Worm (Caenorhabditis elegans) whole organism, young adult: ENCODE data around the gene nlp-66.
A peak's percentile ranks its signal among the peaks of the same experiment; 100 is the strongest.

Experiments used
- B0019.2 ChIP-seq: fragments of 200-800 bp; sonication (Bioruptor generic); conservative IDR thresholded peaks from 2 replicates; pipeline ENCODE4 v1.3.6; 2022; ENCODE audit warnings: missing genetic modification reagents, missing genetic modification characterization, missing compliant biosample characterization
- B0261.1 ChIP-seq: sonication (generic microtip); optimal IDR thresholded peaks from 2 replicates; lab custom pipeline; 2016; ENCODE audit warnings: mild to moderate bottlenecking, missing genetic modification characterization, moderate library complexity, missing compliant biosample characterization
- C06A6.2 ChIP-seq: fragments of 200-800 bp; sonication (Bioruptor generic); conservative IDR thresholded peaks from 2 replicates; pipeline ENCODE4 v1.3.6; 2022; ENCODE audit warnings: missing genetic modification characterization, missing compliant biosample characterization
- C17E4.6 ChIP-seq: fragments of 200-800 bp; sonication (Bioruptor generic); IDR thresholded peaks from 2 replicates; pipeline ENCODE4 v1.3.6; 2022; ENCODE audit warnings: missing genetic modification reagents, missing genetic modification characterization, missing compliant biosample characterization
- F10E7.11 ChIP-seq: sonication (generic microtip); optimal IDR thresholded peaks from 2 replicates; lab custom pipeline; 2017; ENCODE audit warnings: mild to moderate bottlenecking, missing genetic modification characterization, moderate library complexity, missing compliant biosample characterization
- F23B12.7 ChIP-seq: sonication (generic microtip); optimal IDR thresholded peaks from 2 replicates; lab custom pipeline; 2017; ENCODE audit warnings: missing genetic modification characterization, mild to moderate bottlenecking, missing compliant biosample characterization, antibody characterized with exemption, moderate library complexity; ENCODE audit not compliant: insufficient read depth
- F33H1.4 ChIP-seq: fragments of 200-800 bp; sonication (Bioruptor generic); IDR thresholded peaks from 2 replicates; pipeline ENCODE4 v1.3.6; 2022; ENCODE audit warnings: missing genetic modification reagents, missing genetic modification characterization, missing compliant biosample characterization
- F39B2.1 ChIP-seq: fragments of 200-800 bp; sonication (Bioruptor generic); IDR thresholded peaks from 2 replicates; pipeline ENCODE4 v1.3.6; 2022; ENCODE audit warnings: missing genetic modification reagents, missing genetic modification characterization, missing compliant biosample characterization
- F55B11.4 ChIP-seq: sonication (generic microtip); optimal IDR thresholded peaks from 2 replicates; lab custom pipeline; 2016; ENCODE audit warnings: missing compliant biosample characterization, missing genetic modification characterization, borderline replicate concordance; ENCODE audit not compliant: insufficient read depth
- F57A8.1 ChIP-seq: fragments of 200-800 bp; sonication (Bioruptor generic); optimal IDR thresholded peaks from 2 replicates; lab custom pipeline; 2018; ENCODE audit warnings: mild to moderate bottlenecking, missing genetic modification characterization, moderate library complexity, missing compliant biosample characterization
- F57C9.4 ChIP-seq: sonication (generic microtip); optimal IDR thresholded peaks from 2 replicates; lab custom pipeline; 2017; ENCODE audit warnings: mild to moderate bottlenecking, missing genetic modification characterization, missing compliant biosample characterization
- Y53G8AR.9 ChIP-seq: fragments of 200-800 bp; sonication (Bioruptor generic); conservative IDR thresholded peaks from 2 replicates; pipeline ENCODE4 v1.3.6; 2022; ENCODE audit warnings: missing genetic modification reagents, missing genetic modification characterization, missing compliant biosample characterization
- Y79H2A.3 ChIP-seq: fragments of 200-800 bp; sonication (Bioruptor generic); conservative IDR thresholded peaks from 2 replicates; pipeline ENCODE4 v1.3.6; 2022; ENCODE audit warnings: missing genetic modification reagents, missing genetic modification characterization, missing compliant biosample characterization
- Y95B8A.8 ChIP-seq: fragments of 200-800 bp; sonication (Bioruptor generic); IDR thresholded peaks from 2 replicates; pipeline ENCODE4 v1.3.6; 2022; ENCODE audit warnings: missing genetic modification reagents, missing genetic modification characterization, missing compliant biosample characterization
- bed-1 ChIP-seq: fragments of 200-800 bp; sonication (Bioruptor generic); IDR thresholded peaks from 2 replicates; pipeline ENCODE4 v1.3.6; 2022; ENCODE audit warnings: missing genetic modification reagents, missing genetic modification characterization, missing compliant biosample characterization
- bed-2 ChIP-seq: fragments of 200-800 bp; sonication (Bioruptor generic); IDR thresholded peaks from 2 replicates; pipeline ENCODE4 v1.3.6; 2022; ENCODE audit warnings: missing genetic modification reagents, missing genetic modification characterization, missing compliant biosample characterization
- ceh-40 ChIP-seq: fragments of 200-800 bp; sonication (Bioruptor generic); IDR thresholded peaks from 2 replicates; pipeline ENCODE4 v1.3.6; 2022; ENCODE audit warnings: missing genetic modification characterization, missing compliant biosample characterization
- chd-7 ChIP-seq: sonication (generic microtip); optimal IDR thresholded peaks from 2 replicates; lab custom pipeline; 2016; ENCODE audit warnings: mild to moderate bottlenecking, missing genetic modification characterization, moderate library complexity, missing compliant biosample characterization
- dox-1 ChIP-seq: fragments of 200-800 bp; sonication (Bioruptor generic); IDR thresholded peaks from 2 replicates; pipeline ENCODE4 v1.3.6; 2022; ENCODE audit warnings: missing genetic modification reagents, missing genetic modification characterization, missing compliant biosample characterization
- dpff-1 ChIP-seq: sonication (generic microtip); optimal IDR thresholded peaks from 2 replicates; lab custom pipeline; 2017; ENCODE audit warnings: mild to moderate bottlenecking, missing genetic modification characterization, missing compliant biosample characterization
- dpl-1 ChIP-seq: fragments of 150-350 bp; optimal IDR thresholded peaks from 2 replicates; lab custom pipeline; 2014; ENCODE audit warnings: missing biosample characterization, missing genetic modification reagents, missing genetic modification characterization
- hlh-12 ChIP-seq: sonication (generic microtip); optimal IDR thresholded peaks from 2 replicates; lab custom pipeline; 2016; ENCODE audit warnings: missing genetic modification characterization, missing compliant biosample characterization
- hsf-1 ChIP-seq: fragments of 200-800 bp; sonication (Bioruptor generic); IDR thresholded peaks from 2 replicates; pipeline ENCODE4 v1.3.6; 2022; ENCODE audit warnings: missing genetic modification reagents, missing genetic modification characterization, missing compliant biosample characterization
- lin-26 ChIP-seq: fragments of 200-800 bp; sonication (Bioruptor generic); IDR thresholded peaks from 2 replicates; pipeline ENCODE4 v1.3.6; 2022; ENCODE audit warnings: missing genetic modification reagents, missing genetic modification characterization, missing compliant biosample characterization
- madf-10 ChIP-seq: sonication (generic microtip); optimal IDR thresholded peaks from 2 replicates; lab custom pipeline; 2016; ENCODE audit warnings: mild to moderate bottlenecking, missing genetic modification characterization, missing compliant biosample characterization
- mcd-1 ChIP-seq: fragments of 200-800 bp; sonication (Bioruptor generic); IDR thresholded peaks from 2 replicates; pipeline ENCODE4 v1.3.6; 2022; ENCODE audit warnings: missing genetic modification reagents, missing genetic modification characterization, missing compliant biosample characterization
- mel-28 ChIP-seq: sonication (generic microtip); optimal IDR thresholded peaks from 2 replicates; lab custom pipeline; 2016; ENCODE audit warnings: borderline replicate concordance, mild to moderate bottlenecking, missing genetic modification characterization, missing compliant biosample characterization
- mes-4 ChIP-seq: sonication (generic microtip); optimal IDR thresholded peaks from 2 replicates; lab custom pipeline; 2016; ENCODE audit warnings: missing genotype, missing genetic modification characterization, missing compliant biosample characterization
- nfyb-1 ChIP-seq: fragments of 200-800 bp; sonication (Bioruptor generic); IDR thresholded peaks from 2 replicates; pipeline ENCODE4 v1.3.6; 2022; ENCODE audit warnings: missing genetic modification reagents, missing genetic modification characterization, missing compliant biosample characterization
- nhr-179 ChIP-seq: sonication (generic microtip); optimal IDR thresholded peaks from 2 replicates; lab custom pipeline; 2016; ENCODE audit warnings: mild to moderate bottlenecking, missing genetic modification characterization, missing compliant biosample characterization
- nhr-80 ChIP-seq: sonication (generic microtip); optimal IDR thresholded peaks from 2 replicates; lab custom pipeline; 2016; ENCODE audit warnings: missing genetic modification characterization, missing compliant biosample characterization
- rpc-1 ChIP-seq, 2 experiments: fragments of 150-350 bp in 1 of 2; sonication (generic microtip) in 1 of 2; optimal IDR thresholded peaks; 2 replicates each; lab custom pipeline; 2014 to 2018; ENCODE audit warnings: missing biosample characterization in 1 of 2, missing genetic modification characterization in 1 of 2, missing genetic modification reagents in 1 of 2, missing genotype in 1 of 2
- sdz-38 ChIP-seq: sonication (generic microtip); optimal IDR thresholded peaks from 2 replicates; lab custom pipeline; 2016; ENCODE audit warnings: missing genotype, missing genetic modification characterization, missing compliant biosample characterization
- snpc-1.3 ChIP-seq: sonication (generic microtip); optimal IDR thresholded peaks from 2 replicates; lab custom pipeline; 2017; ENCODE audit warnings: missing genetic modification characterization, mild to moderate bottlenecking, missing compliant biosample characterization, antibody characterized with exemption, moderate library complexity, missing genotype, missing genetic modification reagents; ENCODE audit not compliant: insufficient read depth
- snpc-4 ChIP-seq, 5 experiments: fragments of 150-350 bp in 1 of 5; sonication (generic microtip) in 4 of 5; optimal IDR thresholded peaks; 2 replicates each; lab custom pipeline; 2014 to 2018; ENCODE audit warnings: missing genetic modification characterization in 5 of 5, missing biosample characterization in 3 of 5, antibody characterized with exemption in 2 of 5, mild to moderate bottlenecking in 2 of 5, missing compliant biosample characterization in 2 of 5, missing genotype in 2 of 5, moderate library complexity in 2 of 5, missing genetic modification reagents in 1 of 5
- unc-130 ChIP-seq: sonication (generic microtip); optimal IDR thresholded peaks from 2 replicates; lab custom pipeline; 2016; ENCODE audit warnings: missing genetic modification reagents, missing genetic modification characterization, missing compliant biosample characterization
- ztf-22 ChIP-seq: fragments of 200-800 bp; sonication (Bioruptor generic); optimal IDR thresholded peaks from 2 replicates; lab custom pipeline; 2018; ENCODE audit warnings: mild to moderate bottlenecking, missing genetic modification characterization, moderate library complexity, missing compliant biosample characterization
- ztf-28 ChIP-seq: fragments of 200-800 bp; sonication (Bioruptor generic); IDR thresholded peaks from 2 replicates; pipeline ENCODE4 v1.3.6; 2022; ENCODE audit warnings: missing genetic modification reagents, missing genetic modification characterization, missing compliant biosample characterization
- ztf-3 ChIP-seq: fragments of 200-800 bp; sonication (Bioruptor generic); optimal IDR thresholded peaks from 2 replicates; lab custom pipeline; 2018; ENCODE audit warnings: mild to moderate bottlenecking, missing genetic modification characterization, missing compliant biosample characterization

nlp-66 gene

DNA sequence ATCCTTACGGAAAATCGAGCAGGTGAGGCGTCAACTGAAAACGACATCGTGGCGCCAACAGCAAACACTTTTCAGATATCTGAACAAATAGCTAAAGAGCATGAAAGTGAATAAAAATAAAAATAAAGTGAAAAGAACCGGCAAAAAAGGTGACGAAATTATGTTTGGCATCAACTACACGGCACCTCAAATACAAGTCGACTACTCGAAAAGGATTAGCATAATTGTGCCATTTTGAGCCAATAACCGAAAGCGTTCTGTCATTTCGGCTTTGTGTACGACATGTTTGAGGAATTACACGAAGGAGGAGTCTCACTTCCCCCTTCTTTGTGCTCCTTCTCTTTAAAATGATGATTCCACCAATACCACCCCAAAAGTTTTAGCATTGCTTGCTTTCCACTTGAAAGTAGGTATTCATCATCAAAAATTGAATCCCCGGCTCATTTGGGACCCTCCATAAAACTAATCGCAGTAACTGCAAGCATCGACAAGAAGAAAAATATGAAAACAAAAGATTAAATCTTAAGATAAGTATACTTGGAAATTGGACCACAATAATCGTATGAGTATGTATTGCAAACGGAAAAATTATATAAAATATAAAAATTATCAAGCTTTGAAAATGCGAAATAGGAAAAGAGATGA lies 18.2 kb upstream of the nlp-66 start:
- TF ChIP-seq sdz-38 (tag; lab: Kevin White, UChicago): no peak
- no peak for TF ChIP-seq mes-4
- no peak for TF ChIP-seq mcd-1 (GFP tag; lab: Robert Waterston, UW)
- TF ChIP-seq dpff-1 (tag; lab: Kevin White, UChicago): no peak
- TF ChIP-seq C06A6.2: no peak
- no peak for TF ChIP-seq unc-130 (GFP tag; lab: Kevin White, UChicago)
- no peak for TF ChIP-seq nfyb-1 (GFP tag; lab: Robert Waterston, UW)
- no peak for TF ChIP-seq mel-28 (tag; lab: Kevin White, UChicago)
- no peak for TF ChIP-seq Y53G8AR.9 (GFP tag; lab: Robert Waterston, UW)
- TF ChIP-seq chd-7 (tag; lab: Kevin White, UChicago): no peak
- no peak for TF ChIP-seq F39B2.1 (GFP tag; lab: Robert Waterston, UW)
- no peak for TF ChIP-seq bed-2 (GFP tag; lab: Robert Waterston, UW)
- TF ChIP-seq snpc-4 (GFP tag; optimal IDR thresholded peaks at IDR 0.05; lab: Kevin White, UChicago): no peak
- TF ChIP-seq snpc-4 (tag; optimal IDR thresholded peaks at IDR 0.05; lab: Kevin White, UChicago): no peak
- no peak for TF ChIP-seq ztf-28 (GFP tag; lab: Robert Waterston, UW)
- TF ChIP-seq Y79H2A.3 (GFP tag; lab: Robert Waterston, UW): no peak
- no peak for TF ChIP-seq bed-1
- no peak for TF ChIP-seq nhr-179
- TF ChIP-seq lin-26 (GFP tag; lab: Robert Waterston, UW): no peak

ce11 chrX:11132260-11132659 lies 15.6 kb upstream of the nlp-66 start:
- TF ChIP-seq snpc-1.3 (tag; lab: Kevin White, UChicago) (no peak), nhr-80 (peak; percentile 27)

- TF ChIP-seq F57C9.4 (tag; lab: Kevin White, UChicago) (no peak), Y95B8A.8 (GFP tag; lab: Robert Waterston, UW) (no peak), B0019.2 (GFP tag; lab: Robert Waterston, UW) (no peak), dox-1 (GFP tag; lab: Robert Waterston, UW) (no peak), snpc-4 (GFP tag; optimal IDR thresholded peaks at IDR 0.05; lab: Kevin White, UChicago) (no peak), snpc-4 (tag; optimal IDR thresholded peaks at IDR 0.05; lab: Kevin White, UChicago) (no peak)
Observed at ce11 chrX:11126259-11126658, 9.6 kb upstream of the nlp-66 start.

DNA sequence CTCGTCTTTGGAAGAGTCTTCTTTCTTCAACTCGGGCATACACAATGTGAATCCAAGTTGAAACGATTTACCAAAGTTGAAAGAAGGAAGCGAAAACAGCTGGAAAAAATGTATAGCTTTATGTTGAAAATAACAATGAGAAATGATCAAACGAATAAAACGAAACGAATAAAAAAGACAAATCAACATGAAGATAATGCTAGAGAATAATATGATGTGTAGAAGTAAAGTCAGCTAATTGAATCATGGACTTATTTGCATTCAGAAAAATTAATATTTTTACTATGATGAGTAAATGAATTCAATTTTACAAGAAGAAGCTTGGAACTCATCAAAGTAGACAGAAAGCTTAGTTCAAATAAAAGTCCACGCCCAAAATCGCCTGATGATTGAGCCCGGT lies 8.9 kb upstream of the nlp-66 start, which contains the start of gene alr-1:
Gene alr-1 (minus strand): TSS at position 101 of the 400 bp plus-strand sequence.
- TF ChIP-seq rpc-1 (optimal IDR thresholded peaks at IDR 0.05; lab: Kevin White, UChicago) (no peak), rpc-1 (tag; optimal IDR thresholded peaks at IDR 0.05; lab: Kevin White, UChicago) (no peak), F57A8.1 (GFP tag; lab: Kevin White, UChicago) (no peak), Y79H2A.3 (GFP tag; lab: Robert Waterston, UW) (no peak), F10E7.11 (tag; lab: Kevin White, UChicago) (no peak), dpl-1 (GFP tag; lab: Kevin White, UChicago) (no peak), C17E4.6 (GFP tag; lab: Robert Waterston, UW) (no peak), F23B12.7 (tag; lab: Kevin White, UChicago) (no peak), ztf-22 (GFP tag; lab: Kevin White, UChicago) (no peak), madf-10 (tag; lab: Kevin White, UChicago) (no peak), hlh-12 (no peak), F33H1.4 (GFP tag; lab: Robert Waterston, UW) (no peak), ceh-40 (GFP tag; lab: Robert Waterston, UW) (no peak), F55B11.4 (tag; lab: Kevin White, UChicago) (no peak), B0261.1 (tag; lab: Kevin White, UChicago) (no peak), ztf-3 (GFP tag; lab: Kevin White, UChicago) (no peak), hsf-1 (GFP tag; lab: Robert Waterston, UW) (no peak)
